Worm (Caenorhabditis elegans) whole organism, L4 larva: ENCODE measurements around the gene mes-6.

ENCODE experiments used
- D1046.2 ChIP-seq: fragments of 200-800 bp; sonication (Bioruptor generic); IDR thresholded peaks from 2 replicates; pipeline ENCODE4 v1.3.6; 2022; ENCODE audit warnings: missing genetic modification characterization, missing compliant biosample characterization
- F26F4.8 ChIP-seq: fragments of 200-800 bp; sonication (Bioruptor generic); conservative IDR thresholded peaks from 2 replicates; pipeline ENCODE4 v1.3.6; 2022; ENCODE audit warnings: missing genetic modification characterization, missing compliant biosample characterization
- F37D6.2 ChIP-seq: sonication (generic microtip); optimal IDR thresholded peaks from 2 replicates; lab custom pipeline; 2016; ENCODE audit warnings: mild to moderate bottlenecking, missing genetic modification characterization, missing compliant biosample characterization
- F44E2.7 ChIP-seq: fragments of 200-800 bp; sonication (Bioruptor generic); IDR thresholded peaks from 2 replicates; pipeline ENCODE4 v2.1.2; 2022; ENCODE audit warnings: missing genetic modification characterization, missing compliant biosample characterization
- F49E8.2 ChIP-seq: sonication (generic microtip); optimal IDR thresholded peaks from 2 replicates; lab custom pipeline; 2016; ENCODE audit warnings: missing compliant biosample characterization, mild to moderate bottlenecking, missing genetic modification characterization, borderline replicate concordance
- T26A8.4 ChIP-seq: fragments of 200-800 bp; sonication (Bioruptor generic); IDR thresholded peaks from 2 replicates; pipeline ENCODE4 v1.3.6; 2022; ENCODE audit warnings: missing genetic modification characterization, missing compliant biosample characterization
- Y105C5A.15 ChIP-seq: fragments of 200-800 bp; sonication (Bioruptor generic); IDR thresholded peaks from 2 replicates; pipeline ENCODE4 v1.3.6; 2022; ENCODE audit warnings: missing genetic modification characterization, missing compliant biosample characterization
- ZK546.5 ChIP-seq, 2 experiments: sonication (generic microtip); optimal IDR thresholded peaks; 2 replicates each; lab custom pipeline; 2017; ENCODE audit warnings: missing biosample characterization in 2 of 2, missing genetic modification characterization in 2 of 2
- attf-4 ChIP-seq: sonication (generic microtip); optimal IDR thresholded peaks from 3 replicates; lab custom pipeline; 2017; ENCODE audit warnings: missing biosample characterization, missing genetic modification characterization
- ceh-20 ChIP-seq: fragments of 200-800 bp; sonication (Bioruptor generic); IDR thresholded peaks from 2 replicates; pipeline ENCODE4 v1.3.6; 2022; ENCODE audit warnings: missing genetic modification reagents, missing genetic modification characterization, missing compliant biosample characterization
- ceh-32 ChIP-seq: sonication (generic microtip); optimal IDR thresholded peaks from 2 replicates; lab custom pipeline; 2016; ENCODE audit warnings: mild to moderate bottlenecking, missing genetic modification characterization, missing compliant biosample characterization; ENCODE audit not compliant: poor library complexity
- ceh-44 ChIP-seq: fragments of 200-800 bp; sonication (Bioruptor generic); IDR thresholded peaks from 2 replicates; pipeline ENCODE4 v1.3.6; 2022; ENCODE audit warnings: missing genetic modification reagents, missing genetic modification characterization, missing compliant biosample characterization
- ces-1 ChIP-seq: fragments of 150-350 bp; sonication (generic microtip); optimal IDR thresholded peaks from 4 replicates; lab custom pipeline; 2014; ENCODE audit warnings: missing biosample characterization, missing genetic modification reagents, missing genetic modification characterization
- cey-2 ChIP-seq: sonication (generic microtip); optimal IDR thresholded peaks from 3 replicates; lab custom pipeline; 2017; ENCODE audit warnings: missing genetic modification characterization, mild to moderate bottlenecking, missing compliant biosample characterization, antibody characterized with exemption, borderline replicate concordance; ENCODE audit not compliant: insufficient read depth
- ctbp-1 ChIP-seq: fragments of 200-800 bp; sonication (Bioruptor generic); IDR thresholded peaks from 2 replicates; pipeline ENCODE4 v1.3.6; 2022; ENCODE audit warnings: missing genetic modification reagents, missing genetic modification characterization, missing compliant biosample characterization
- daf-8 ChIP-seq: fragments of 200-800 bp; sonication (Bioruptor generic); IDR thresholded peaks from 2 replicates; pipeline ENCODE4 v1.3.6; 2022; ENCODE audit warnings: missing genetic modification characterization, missing compliant biosample characterization
- dmd-8 ChIP-seq: fragments of 200-800 bp; sonication (Bioruptor generic); IDR thresholded peaks from 2 replicates; pipeline ENCODE4 v1.3.6; 2022; ENCODE audit warnings: missing genetic modification characterization, missing compliant biosample characterization
- egl-27 ChIP-seq: sonication (generic microtip); optimal IDR thresholded peaks from 3 replicates; lab custom pipeline; 2017; ENCODE audit warnings: missing biosample characterization, missing genetic modification reagents, missing genetic modification characterization
- gei-8 ChIP-seq: fragments of 200-800 bp; sonication (Bioruptor generic); optimal IDR thresholded peaks from 2 replicates; lab custom pipeline; 2018; ENCODE audit warnings: mild to moderate bottlenecking, missing genetic modification characterization, missing compliant biosample characterization
- hif-1 ChIP-seq, 2 experiments: sonication (generic microtip); optimal IDR thresholded peaks; 2 replicates each; lab custom pipeline; 2016 to 2017; ENCODE audit warnings: missing compliant biosample characterization in 2 of 2, missing genetic modification characterization in 2 of 2, missing genetic modification reagents in 2 of 2, missing genotype in 2 of 2, mild to moderate bottlenecking in 1 of 2
- hlh-11 ChIP-seq: fragments of 200-800 bp; sonication (Bioruptor generic); optimal IDR thresholded peaks from 2 replicates; lab custom pipeline; 2018; ENCODE audit warnings: mild to moderate bottlenecking, missing genetic modification characterization, missing compliant biosample characterization
- lim-7 ChIP-seq: fragments of 200-800 bp; sonication (Bioruptor generic); IDR thresholded peaks from 2 replicates; pipeline ENCODE4 v1.3.6; 2022; ENCODE audit warnings: missing genetic modification characterization, missing compliant biosample characterization
- lin-1 ChIP-seq: fragments of 200-800 bp; sonication (Bioruptor generic); IDR thresholded peaks from 2 replicates; pipeline ENCODE4 v1.3.6; 2022; ENCODE audit warnings: missing genetic modification reagents, missing genetic modification characterization, missing compliant biosample characterization
- lin-38 ChIP-seq: fragments of 200-800 bp; sonication (Bioruptor generic); IDR thresholded peaks from 2 replicates; pipeline ENCODE4 v1.3.6; 2022; ENCODE audit warnings: missing genetic modification reagents, missing genetic modification characterization, missing compliant biosample characterization
- madf-9 ChIP-seq: fragments of 200-800 bp; sonication (Bioruptor generic); conservative IDR thresholded peaks from 2 replicates; pipeline ENCODE4 v1.3.6; 2022; ENCODE audit warnings: missing genetic modification reagents, missing genetic modification characterization, missing compliant biosample characterization
- mdt-29 ChIP-seq: fragments of 200-800 bp; sonication (Bioruptor generic); IDR thresholded peaks from 2 replicates; pipeline ENCODE4 v1.3.6; 2022; ENCODE audit warnings: missing genetic modification reagents, missing genetic modification characterization, missing compliant biosample characterization
- mep-1 ChIP-seq: fragments of 150-350 bp; sonication (generic microtip); optimal IDR thresholded peaks from 3 replicates; lab custom pipeline; 2014; ENCODE audit warnings: missing biosample characterization, missing genetic modification characterization
- mes-2 ChIP-seq: sonication (generic microtip); optimal IDR thresholded peaks from 2 replicates; lab custom pipeline; 2016; ENCODE audit warnings: missing genotype, mild to moderate bottlenecking, missing genetic modification characterization, missing compliant biosample characterization; ENCODE audit not compliant: poor library complexity, severe bottlenecking
- mxl-3 ChIP-seq: fragments of 200-800 bp; sonication (Bioruptor generic); optimal IDR thresholded peaks from 2 replicates; lab custom pipeline; 2018; ENCODE audit warnings: mild to moderate bottlenecking, missing genetic modification characterization, missing compliant biosample characterization
- nhr-102 ChIP-seq: sonication (generic microtip); optimal IDR thresholded peaks from 2 replicates; lab custom pipeline; 2016; ENCODE audit warnings: mild to moderate bottlenecking, missing genetic modification characterization, moderate library complexity, missing compliant biosample characterization
- nhr-11 ChIP-seq: fragments of 150-350 bp; optimal IDR thresholded peaks from 2 replicates; lab custom pipeline; 2014; ENCODE audit warnings: missing biosample characterization, missing genetic modification characterization
- nhr-237 ChIP-seq: sonication (generic microtip); optimal IDR thresholded peaks from 2 replicates; lab custom pipeline; 2017; ENCODE audit warnings: missing biosample characterization, missing genetic modification characterization
- nhr-25 ChIP-seq: sonication (generic microtip); optimal IDR thresholded peaks from 2 replicates; lab custom pipeline; 2017; ENCODE audit warnings: missing genetic modification characterization, mild to moderate bottlenecking, missing compliant biosample characterization, antibody characterized with exemption, moderate library complexity, borderline replicate concordance; ENCODE audit not compliant: insufficient read depth
- nhr-28 ChIP-seq: fragments of 150-350 bp; optimal IDR thresholded peaks from 2 replicates; lab custom pipeline; 2014; ENCODE audit warnings: missing biosample characterization, missing genetic modification characterization
- nhr-41 ChIP-seq: fragments of 200-800 bp; sonication (Bioruptor generic); IDR thresholded peaks from 2 replicates; pipeline ENCODE4 v1.3.6; 2022; ENCODE audit warnings: missing genetic modification reagents, missing genetic modification characterization, missing compliant biosample characterization
- nhr-48 ChIP-seq: sonication (generic microtip); optimal IDR thresholded peaks from 2 replicates; lab custom pipeline; 2016; ENCODE audit warnings: mild to moderate bottlenecking, missing genetic modification characterization, missing compliant biosample characterization
- nhr-6 ChIP-seq: fragments of 150-350 bp; optimal IDR thresholded peaks from 2 replicates; lab custom pipeline; 2014; ENCODE audit warnings: missing biosample characterization, missing genetic modification characterization
- pqm-1 ChIP-seq: sonication (generic microtip); optimal IDR thresholded peaks from 2 replicates; lab custom pipeline; 2017; ENCODE audit warnings: missing biosample characterization, missing genetic modification characterization
- rbr-2 ChIP-seq: sonication (generic microtip); optimal IDR thresholded peaks from 2 replicates; lab custom pipeline; 2016; ENCODE audit warnings: missing genotype, missing genetic modification characterization, missing compliant biosample characterization
- set-16 ChIP-seq: fragments of 200-800 bp; sonication (Bioruptor generic); IDR thresholded peaks from 2 replicates; pipeline ENCODE4 v1.3.6; 2022; ENCODE audit warnings: missing genetic modification reagents, missing genetic modification characterization, missing compliant biosample characterization
- skn-1 ChIP-seq: fragments of 150-350 bp; optimal IDR thresholded peaks from 2 replicates; lab custom pipeline; 2014; ENCODE audit warnings: missing biosample characterization, missing genetic modification characterization
- snpc-4 ChIP-seq: fragments of 150-350 bp; optimal IDR thresholded peaks from 2 replicates; lab custom pipeline; 2014; ENCODE audit warnings: missing biosample characterization, missing genetic modification characterization
- tag-97 ChIP-seq: fragments of 200-800 bp; sonication (Bioruptor generic); IDR thresholded peaks from 2 replicates; pipeline ENCODE4 v1.3.6; 2022; ENCODE audit warnings: missing genetic modification characterization, missing compliant biosample characterization
- unc-130 ChIP-seq: sonication (generic microtip); optimal IDR thresholded peaks from 2 replicates; lab custom pipeline; 2016; ENCODE audit warnings: missing genetic modification reagents, missing genetic modification characterization, missing compliant biosample characterization
- unc-39 ChIP-seq: sonication (generic microtip); optimal IDR thresholded peaks from 2 replicates; lab custom pipeline; 2017; ENCODE audit warnings: missing biosample characterization, missing genetic modification characterization
- unc-62 ChIP-seq, 3 experiments: fragments of 150-350 bp in 1 of 3; sonication (generic microtip); optimal IDR thresholded peaks in 2 of 3; peaks in 1 of 3; 1 replicate in 1 of 3; 2 replicates in 2 of 3; lab custom pipeline; 2014 to 2017; ENCODE audit warnings: missing biosample characterization in 3 of 3, missing genetic modification characterization in 3 of 3, missing genetic modification reagents in 3 of 3, missing genotype in 1 of 3
- zag-1 ChIP-seq: fragments of 150-350 bp; optimal IDR thresholded peaks from 2 replicates; lab custom pipeline; 2014; ENCODE audit warnings: missing biosample characterization, missing genetic modification characterization
- zfp-3 ChIP-seq: fragments of 200-800 bp; sonication (Bioruptor generic); conservative IDR thresholded peaks from 2 replicates; pipeline ENCODE4 v1.3.6; 2022; ENCODE audit warnings: missing genetic modification reagents, missing genetic modification characterization, missing compliant biosample characterization
- ztf-7 ChIP-seq: fragments of 150-350 bp; optimal IDR thresholded peaks from 2 replicates; lab custom pipeline; 2014; ENCODE audit warnings: missing biosample characterization, missing genetic modification characterization

mes-6 gene

ce11 chrIV:8528345-8528744, 17.3 kb downstream of the mes-6 start (continued):
- peak; percentile 25 for TF ChIP-seq mes-2 (tag; lab: Kevin White, UChicago)
- no peak for TF ChIP-seq T26A8.4 (GFP tag; lab: Robert Waterston, UW)

ce11 chrIV:8529039-8529438, 18.0 kb downstream of the mes-6 start:
- TF ChIP-seq F44E2.7 = no peak
- TF ChIP-seq Y105C5A.15 (GFP tag; lab: Robert Waterston, UW) = no peak
- no peak for TF ChIP-seq pqm-1 (tag; lab: Kevin White, UChicago)
- TF ChIP-seq ces-1 (GFP tag; lab: Kevin White, UChicago) = no peak
- no peak for TF ChIP-seq nhr-102 (tag; lab: Kevin White, UChicago)
- TF ChIP-seq nhr-6 (tag; lab: Kevin White, UChicago) = no peak
- TF ChIP-seq ztf-7 (tag; lab: Kevin White, UChicago) = no peak
- TF ChIP-seq snpc-4 = no peak
- TF ChIP-seq mdt-29 (GFP tag; lab: Robert Waterston, UW) = peak; percentile 34; the same call in 1 of the 2 replicates
- peak; percentile 28 to 67 for TF ChIP-seq hif-1 (tag; optimal IDR thresholded peaks at IDR 0.05; lab: Kevin White, UChicago)
- no peak for TF ChIP-seq egl-27 (tag; lab: Kevin White, UChicago)
- TF ChIP-seq attf-4 = no peak
- peak; percentile 20; the same call in 1 of the 2 replicates for TF ChIP-seq ceh-20 (GFP tag; lab: Robert Waterston, UW)
- TF ChIP-seq mxl-3 (GFP tag; lab: Kevin White, UChicago) = peak; percentile 43
- peak; percentile 33 for TF ChIP-seq mes-2 (tag; lab: Kevin White, UChicago)
- TF ChIP-seq lin-38 (GFP tag; lab: Robert Waterston, UW) = no peak
- peak; percentile 83 for TF ChIP-seq nhr-48
- TF ChIP-seq cey-2 = peak; percentile 55
- no peak for TF ChIP-seq lin-1 (GFP tag; lab: Robert Waterston, UW)
- TF ChIP-seq unc-62 (GFP tag; optimal IDR thresholded peaks at IDR 0.05 in 1 of 2; lab: Kevin White, UChicago) = no peak
- no peak for TF ChIP-seq unc-62 (tag; optimal IDR thresholded peaks at IDR 0.05; lab: Kevin White, UChicago)
- TF ChIP-seq nhr-28 (tag; lab: Kevin White, UChicago) = peak; percentile 75
- peak; percentile 43 for TF ChIP-seq mep-1 (tag; lab: Kevin White, UChicago)
- no peak for TF ChIP-seq F26F4.8
- no peak for TF ChIP-seq gei-8 (GFP tag; lab: Kevin White, UChicago)
- no peak for TF ChIP-seq skn-1
- no peak for TF ChIP-seq nhr-41 (GFP tag; lab: Robert Waterston, UW)
- no peak for TF ChIP-seq F37D6.2 (tag; lab: Kevin White, UChicago)
- no peak for TF ChIP-seq zag-1
- TF ChIP-seq nhr-11 (tag; lab: Kevin White, UChicago) = no peak
- no peak for TF ChIP-seq D1046.2 (GFP tag; lab: Robert Waterston, UW)
- no peak for TF ChIP-seq set-16
- TF ChIP-seq rbr-2 (tag; lab: Kevin White, UChicago) = peak; percentile 6
- TF ChIP-seq ceh-44 (GFP tag; lab: Robert Waterston, UW) = no peak
- TF ChIP-seq nhr-237 = no peak
- no peak for TF ChIP-seq ceh-32 (tag; lab: Kevin White, UChicago)
- no peak for TF ChIP-seq unc-130
- no peak for TF ChIP-seq madf-9 (GFP tag; lab: Robert Waterston, UW)
- TF ChIP-seq ctbp-1 = 0 out of 2 replicates have a peak, but pooled peaks have one; percentile 8
- no peak for TF ChIP-seq unc-39 (tag; lab: Kevin White, UChicago)
- TF ChIP-seq dmd-8 (GFP tag; lab: Robert Waterston, UW) = no peak
- no peak for TF ChIP-seq lim-7 (GFP tag; lab: Robert Waterston, UW)
- peak; percentile 74 for TF ChIP-seq hlh-11 (tag; lab: Kevin White, UChicago)
- no peak for TF ChIP-seq F49E8.2 (tag; lab: Kevin White, UChicago)
- 0 out of 2 replicates have a peak, but pooled peaks have one; percentile 14 for TF ChIP-seq zfp-3 (GFP tag; lab: Robert Waterston, UW)
- TF ChIP-seq tag-97 (GFP tag; lab: Robert Waterston, UW) = no peak
- no peak for TF ChIP-seq daf-8 (GFP tag; lab: Robert Waterston, UW)
- TF ChIP-seq nhr-25 (tag; lab: Kevin White, UChicago) = peak; percentile 18
- TF ChIP-seq ZK546.5 (tag; optimal IDR thresholded peaks at IDR 0.05; lab: Kevin White, UChicago) = no peak
